Fruit fly (Drosophila melanogaster): ENCODE measurements around the gene Larp7.

dm6 chrX:9215485-9215884, 28.1 kb upstream of the Larp7 start, which contains the start of gene CG15368:
- TF ChIP-seq insv (optimal IDR thresholded peaks at IDR 0.05): no peak
- no peak for TF ChIP-seq Sin3A (optimal IDR thresholded peaks at IDR 0.05)
- no peak for TF ChIP-seq Myc (optimal IDR thresholded peaks at IDR 0.05)
- TF ChIP-seq ttk (optimal IDR thresholded peaks at IDR 0.05): no peak
- no peak for TF ChIP-seq psq (optimal IDR thresholded peaks at IDR 0.05)

All from Kc167 (cell line).